Worm (Caenorhabditis elegans) whole organism, late embryonic: ENCODE measurements around the gene C14C6.3.

ENCODE experiments used
- K09A11.1 ChIP-seq: sonication (generic microtip); optimal IDR thresholded peaks from 2 replicates; lab custom pipeline; 2017; ENCODE audit warnings: antibody characterized with exemption, mild to moderate bottlenecking, missing genetic modification characterization, missing compliant biosample characterization; ENCODE audit not compliant: insufficient read depth
- T23F11.4 ChIP-seq: fragments of 200-800 bp; sonication (Bioruptor generic); optimal IDR thresholded peaks from 2 replicates; lab custom pipeline; 2018; ENCODE audit warnings: mild to moderate bottlenecking, missing genetic modification characterization, missing compliant biosample characterization
- Y22D7AL.16 ChIP-seq: sonication (generic microtip); optimal IDR thresholded peaks from 2 replicates; lab custom pipeline; 2016; ENCODE audit warnings: missing genetic modification characterization, missing compliant biosample characterization
- ama-1 ChIP-seq: fragments of 150-350 bp; optimal IDR thresholded peaks from 2 replicates; lab custom pipeline; 2014
- ceh-14 ChIP-seq: sonication (generic microtip); optimal IDR thresholded peaks from 2 replicates; lab custom pipeline; 2016; ENCODE audit warnings: missing genotype, missing genetic modification characterization, missing compliant biosample characterization
- ceh-18 ChIP-seq: sonication (generic microtip); optimal IDR thresholded peaks from 2 replicates; lab custom pipeline; 2016; ENCODE audit warnings: missing genetic modification characterization, missing compliant biosample characterization
- ceh-31 ChIP-seq: sonication (generic microtip); optimal IDR thresholded peaks from 2 replicates; lab custom pipeline; 2016; ENCODE audit warnings: missing genetic modification characterization, missing compliant biosample characterization
- ceh-45 ChIP-seq: fragments of 200-800 bp; sonication (Bioruptor generic); IDR thresholded peaks from 2 replicates; pipeline ENCODE4 v1.3.6; 2022; ENCODE audit warnings: missing genetic modification reagents, missing genetic modification characterization, missing compliant biosample characterization
- ceh-48 ChIP-seq: sonication (generic microtip); optimal IDR thresholded peaks from 2 replicates; lab custom pipeline; 2016; ENCODE audit warnings: missing genetic modification characterization, inconsistent platforms, missing compliant biosample characterization
- ceh-9 ChIP-seq: sonication (generic microtip); optimal IDR thresholded peaks from 2 replicates; lab custom pipeline; 2016; ENCODE audit warnings: mild to moderate bottlenecking, missing genetic modification characterization, inconsistent platforms, missing compliant biosample characterization
- che-1 ChIP-seq: sonication (generic microtip); optimal IDR thresholded peaks from 2 replicates; lab custom pipeline; 2016; ENCODE audit warnings: mild to moderate bottlenecking, missing genetic modification characterization, missing compliant biosample characterization
- dve-1 ChIP-seq: sonication (generic microtip); optimal IDR thresholded peaks from 2 replicates; lab custom pipeline; 2017; ENCODE audit warnings: antibody characterized with exemption, mild to moderate bottlenecking, missing genetic modification characterization, missing compliant biosample characterization
- elt-2 ChIP-seq: sonication (generic microtip); optimal IDR thresholded peaks from 2 replicates; lab custom pipeline; 2016; ENCODE audit warnings: missing genetic modification reagents, missing genetic modification characterization, missing compliant biosample characterization
- ets-4 ChIP-seq: sonication (generic microtip); optimal IDR thresholded peaks from 2 replicates; lab custom pipeline; 2016; ENCODE audit warnings: missing genetic modification characterization, missing compliant biosample characterization
- eyg-1 ChIP-seq: sonication (generic microtip); optimal IDR thresholded peaks from 2 replicates; lab custom pipeline; 2016; ENCODE audit warnings: missing genotype, missing genetic modification characterization, missing compliant biosample characterization
- fkh-10 ChIP-seq: fragments of 150-350 bp; optimal IDR thresholded peaks from 2 replicates; lab custom pipeline; 2014; ENCODE audit warnings: missing biosample characterization, missing genetic modification reagents, missing genetic modification characterization
- fkh-6 ChIP-seq: sonication (generic microtip); optimal IDR thresholded peaks from 2 replicates; lab custom pipeline; 2016; ENCODE audit warnings: missing genetic modification characterization, missing compliant biosample characterization
- gmeb-2 ChIP-seq: sonication (generic microtip); optimal IDR thresholded peaks from 2 replicates; lab custom pipeline; 2016; ENCODE audit warnings: missing genetic modification characterization, inconsistent platforms, missing compliant biosample characterization
- hlh-13 ChIP-seq: fragments of 200-800 bp; sonication (Bioruptor generic); optimal IDR thresholded peaks from 2 replicates; lab custom pipeline; 2018; ENCODE audit warnings: mild to moderate bottlenecking, missing genetic modification characterization, missing compliant biosample characterization
- hlh-15 ChIP-seq: sonication (generic microtip); optimal IDR thresholded peaks from 2 replicates; lab custom pipeline; 2016; ENCODE audit warnings: missing genetic modification characterization, missing compliant biosample characterization
- hlh-6 ChIP-seq: sonication (generic microtip); optimal IDR thresholded peaks from 2 replicates; lab custom pipeline; 2016; ENCODE audit warnings: missing genotype, missing genetic modification characterization, missing compliant biosample characterization
- lim-6 ChIP-seq: sonication (generic microtip); optimal IDR thresholded peaks from 2 replicates; lab custom pipeline; 2016; ENCODE audit warnings: missing genetic modification characterization, missing compliant biosample characterization
- nfya-1 ChIP-seq: sonication (generic microtip); optimal IDR thresholded peaks from 2 replicates; lab custom pipeline; 2017; ENCODE audit warnings: missing genetic modification characterization, mild to moderate bottlenecking, missing compliant biosample characterization, antibody characterized with exemption, moderate library complexity
- nhr-232 ChIP-seq: sonication (generic microtip); optimal IDR thresholded peaks from 2 replicates; lab custom pipeline; 2016; ENCODE audit warnings: missing genetic modification characterization, missing compliant biosample characterization
- pag-3 ChIP-seq: sonication (generic microtip); optimal IDR thresholded peaks from 2 replicates; lab custom pipeline; 2016; ENCODE audit warnings: missing compliant biosample characterization, missing genetic modification characterization, borderline replicate concordance
- pax-1 ChIP-seq: fragments of 150-350 bp; optimal IDR thresholded peaks from 2 replicates; lab custom pipeline; 2014; ENCODE audit warnings: missing biosample characterization, missing genetic modification characterization
- pros-1 ChIP-seq: fragments of 150-350 bp; optimal IDR thresholded peaks from 2 replicates; lab custom pipeline; 2014; ENCODE audit warnings: missing biosample characterization, missing genetic modification reagents, missing genetic modification characterization
- sox-2 ChIP-seq: fragments of 200-800 bp; sonication (Bioruptor generic); IDR thresholded peaks from 2 replicates; pipeline ENCODE4 v1.3.6; 2022; ENCODE audit warnings: missing genetic modification reagents, missing genetic modification characterization, missing compliant biosample characterization
- syd-9 ChIP-seq: sonication (generic microtip); optimal IDR thresholded peaks from 2 replicates; lab custom pipeline; 2016; ENCODE audit warnings: mild to moderate bottlenecking, missing genetic modification characterization, moderate library complexity, missing compliant biosample characterization
- unc-42 ChIP-seq: sonication (generic microtip); optimal IDR thresholded peaks from 2 replicates; lab custom pipeline; 2016; ENCODE audit warnings: missing genotype, missing genetic modification characterization, missing compliant biosample characterization
- unc-55 ChIP-seq: sonication (generic microtip); optimal IDR thresholded peaks from 2 replicates; lab custom pipeline; 2017; ENCODE audit warnings: missing biosample characterization, missing genetic modification reagents, missing genetic modification characterization
- unc-86 ChIP-seq: sonication (generic microtip); optimal IDR thresholded peaks from 2 replicates; lab custom pipeline; 2016; ENCODE audit warnings: missing genetic modification characterization, missing compliant biosample characterization

Gene C14C6.3

ce11 chrV:502803-503273, 40.4 kb upstream of the C14C6.3 start, which contains the start of gene T01G6.10:
T01G6.10 (minus strand) TSS chrV:503223.
- TF ChIP-seq ceh-14 (no peak), sox-2 (GFP tag; lab: Robert Waterston, UW) (no peak), fkh-10 (GFP tag; lab: Kevin White, UChicago) (no peak), fkh-6 (tag; lab: Kevin White, UChicago) (no peak), syd-9 (tag; lab: Kevin White, UChicago) (no peak), pax-1 (tag; lab: Kevin White, UChicago) (no peak), pros-1 (no peak), ceh-48 (tag; lab: Kevin White, UChicago) (no peak)

ce11 chrV:503728-504127, 39.5 kb upstream of the C14C6.3 start, which contains the start of gene srlf-35:
srlf-35 (plus strand) TSS chrV:504028.
- TF ChIP-seq elt-2 (tag; lab: Kevin White, UChicago) = no peak
- TF ChIP-seq ceh-18 = no peak
- no peak for TF ChIP-seq ceh-31 (tag; lab: Kevin White, UChicago)
- no peak for TF ChIP-seq ceh-9 (tag; lab: Kevin White, UChicago)
- no peak for TF ChIP-seq fkh-6 (tag; lab: Kevin White, UChicago)
- no peak for TF ChIP-seq K09A11.1 (tag; lab: Kevin White, UChicago)
- TF ChIP-seq nfya-1 (tag; lab: Kevin White, UChicago) = no peak
- no peak for TF ChIP-seq eyg-1 (tag; lab: Kevin White, UChicago)
- TF ChIP-seq pros-1 = no peak
- TF ChIP-seq che-1 (tag; lab: Kevin White, UChicago) = no peak

DNA sequence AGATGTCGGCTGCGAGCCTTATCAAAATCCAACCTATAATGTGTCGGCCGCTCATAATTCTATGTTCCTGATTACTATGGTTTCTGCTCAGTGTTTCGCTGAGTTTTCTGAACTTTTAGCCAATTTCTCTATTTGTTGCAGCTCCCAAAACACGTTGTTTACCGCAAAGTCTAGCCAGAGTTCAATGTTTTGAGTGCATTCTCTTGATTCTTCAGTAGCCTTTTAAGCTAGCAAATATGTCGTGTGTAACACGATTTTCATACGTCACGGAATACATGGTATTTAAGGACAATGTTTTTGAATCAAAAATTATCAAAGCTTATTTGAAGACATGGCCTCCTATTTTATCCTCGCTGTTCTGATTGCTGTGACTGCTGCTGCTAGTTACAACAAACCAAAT, 38.1 kb upstream of the C14C6.3 start, which contains the start of gene srlf-19:
srlf-19 (plus strand) TSS at position 301 of the 400 bp plus-strand sequence.
- TF ChIP-seq ceh-45 (no peak), eyg-1 (tag; lab: Kevin White, UChicago) (no peak), nhr-232 (tag; lab: Kevin White, UChicago) (no peak), ama-1 (lab: Kevin White, UChicago) (no peak), che-1 (tag; lab: Kevin White, UChicago) (no peak), unc-86 (tag; lab: Kevin White, UChicago) (no peak), syd-9 (tag; lab: Kevin White, UChicago) (no peak), pag-3 (no peak), hlh-15 (tag; lab: Kevin White, UChicago) (no peak), unc-55 (GFP tag; lab: Kevin White, UChicago) (no peak)

DNA sequence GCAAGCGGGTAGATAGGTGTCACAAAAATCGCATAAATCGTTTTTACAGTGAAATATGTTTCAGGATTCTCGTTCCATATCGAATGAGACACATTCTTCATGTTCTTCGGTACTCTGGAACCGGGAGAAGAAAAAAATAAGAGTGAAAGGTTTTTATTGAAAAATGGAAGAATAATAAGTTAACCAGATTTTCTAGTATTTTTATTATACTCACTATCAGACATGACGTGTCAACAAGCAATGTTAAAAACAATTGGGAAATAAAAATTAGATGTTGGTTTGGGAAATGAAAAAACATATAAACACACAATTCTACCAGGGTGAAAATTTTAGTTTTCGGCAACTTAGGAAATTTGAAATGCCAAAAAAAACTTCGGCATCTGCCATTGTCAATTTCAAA, 30.8 kb upstream of the C14C6.3 start, which contains the start of gene srh-37:
srh-37 (minus strand) TSS at position 101 of the 400 bp plus-strand sequence.
- no peak for TF ChIP-seq pax-1 (tag; lab: Kevin White, UChicago)

DNA sequence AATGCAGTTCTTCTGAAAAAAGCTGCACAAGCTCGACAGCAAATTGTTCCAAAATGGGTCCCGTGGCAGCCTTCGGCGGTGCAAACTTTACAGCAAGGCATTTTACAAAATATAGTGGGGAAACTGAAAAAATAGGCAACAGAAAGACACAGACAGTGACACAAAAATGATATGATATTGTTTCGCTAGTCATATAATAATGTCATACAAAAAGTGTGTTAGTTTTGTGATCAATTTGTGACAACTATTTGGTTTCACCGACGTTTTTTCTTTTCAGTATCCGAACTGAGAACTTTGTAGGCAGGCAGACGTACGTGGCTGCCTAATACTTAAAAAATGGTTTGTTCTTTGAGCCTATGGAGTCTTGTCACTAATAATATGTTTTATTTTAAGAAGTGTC, 23.8 kb upstream of the C14C6.3 start, which contains the start of gene nhr-210:
nhr-210 (minus strand) TSS at position 101 of the 400 bp plus-strand sequence.
- TF ChIP-seq gmeb-2 (tag; lab: Kevin White, UChicago) (no peak), dve-1 (no peak), nhr-232 (tag; lab: Kevin White, UChicago) (no peak), ets-4 (tag; lab: Kevin White, UChicago) (no peak), Y22D7AL.16 (tag; lab: Kevin White, UChicago) (no peak), hlh-6 (no peak), T23F11.4 (no peak), hlh-13 (GFP tag; lab: Kevin White, UChicago) (no peak), lim-6 (tag; lab: Kevin White, UChicago) (no peak)
- TF ChIP-seq, all 69 proteins: peak for 0

- no peak for TF ChIP-seq fkh-10 (GFP tag; lab: Kevin White, UChicago)
- TF ChIP-seq unc-42 = no peak
Observed at ce11 chrV:521517-521916, 21.8 kb upstream of the C14C6.3 start, which contains the start of gene srw-107. srw-107 (minus strand) TSS chrV:521617.
